Worm (Caenorhabditis elegans): ENCODE results near the gene C39B10.1.
A peak's percentile ranks its signal among the peaks of the same experiment; 100 is the strongest.

The C39B10.1 gene

ce11 chrX:10432786-10433185 is 30.7 kb downstream of the C39B10.1 start:
- TF ChIP-seq lin-32 (GFP tag; optimal IDR thresholded peaks at IDR 0.05) (no peak), elt-3 (tag; optimal IDR thresholded peaks at IDR 0.05) (no peak), zip-8 (tag; optimal IDR thresholded peaks at IDR 0.05) (no peak), nhr-76 (tag; optimal IDR thresholded peaks at IDR 0.05) (no peak), pha-4 (tag; optimal IDR thresholded peaks at IDR 0.05) (no peak), bed-3 (GFP tag; optimal IDR thresholded peaks at IDR 0.05) (no peak), ceh-83 (GFP tag; optimal IDR thresholded peaks at IDR 0.05) (no peak), blmp-1 (tag; optimal IDR thresholded peaks at IDR 0.05) (no peak), nhr-2 (tag; optimal IDR thresholded peaks at IDR 0.05) (no peak), elt-1 (tag; optimal IDR thresholded peaks at IDR 0.05; ENCODE audit: borderline replicate concordance, insufficient read depth) (no peak), snpc-4 (tag; optimal IDR thresholded peaks at IDR 0.05) (no peak), ham-2 (GFP tag; optimal IDR thresholded peaks at IDR 0.05) (no peak), mls-2 (tag; optimal IDR thresholded peaks at IDR 0.05) (no peak), hlh-1 (tag; optimal IDR thresholded peaks at IDR 0.05) (no peak)

ce11 chrX:10430866-10431265 is 32.6 kb downstream of the C39B10.1 start:
- TF ChIP-seq lin-32 (GFP tag; optimal IDR thresholded peaks at IDR 0.05) (no peak), elt-1 (tag; optimal IDR thresholded peaks at IDR 0.05; ENCODE audit: borderline replicate concordance, insufficient read depth) (peak; percentile 56)

- peak; percentile 70 for TF ChIP-seq ham-2 (GFP tag; optimal IDR thresholded peaks at IDR 0.05)
- TF ChIP-seq ceh-83 (GFP tag; optimal IDR thresholded peaks at IDR 0.05): no peak
- TF ChIP-seq cnd-1 (tag; optimal IDR thresholded peaks at IDR 0.05): no peak
- TF ChIP-seq hlh-1 (tag; optimal IDR thresholded peaks at IDR 0.05): no peak
- no peak for TF ChIP-seq lin-13 (tag; optimal IDR thresholded peaks at IDR 0.05)
- TF ChIP-seq nhr-237 (tag; optimal IDR thresholded peaks at IDR 0.05): no peak
- TF ChIP-seq mls-2 (tag; optimal IDR thresholded peaks at IDR 0.05): no peak
- peak; percentile 16 for TF ChIP-seq blmp-1 (tag; optimal IDR thresholded peaks at IDR 0.05)
- no peak for TF ChIP-seq drap-1 (GFP tag; optimal IDR thresholded peaks at IDR 0.05)
- TF ChIP-seq sem-2 (GFP tag; optimal IDR thresholded peaks at IDR 0.05): no peak
- TF ChIP-seq zip-8 (tag; optimal IDR thresholded peaks at IDR 0.05): no peak
- TF ChIP-seq nhr-28 (tag; optimal IDR thresholded peaks at IDR 0.05): no peak
- no peak for TF ChIP-seq unc-62 (GFP tag; optimal IDR thresholded peaks at IDR 0.05)
- TF ChIP-seq elt-3 (tag; optimal IDR thresholded peaks at IDR 0.05): no peak
- TF ChIP-seq flh-1 (GFP tag; optimal IDR thresholded peaks at IDR 0.05): no peak
- TF ChIP-seq ceh-43 (GFP tag; optimal IDR thresholded peaks at IDR 0.05): no peak
- TF ChIP-seq sptf-1 (tag; optimal IDR thresholded peaks at IDR 0.05): no peak
Observed at ce11 chrX:10429203-10429602, 34.2 kb downstream of the C39B10.1 start.

ce11 chrX:10428557-10428956 is 34.9 kb downstream of the C39B10.1 start, which contains the start of gene mig-15:
Gene mig-15 (minus strand): TSS chrX:10428657.
- TF ChIP-seq nhr-2 (tag; optimal IDR thresholded peaks at IDR 0.05) (no peak), cnd-1 (tag; optimal IDR thresholded peaks at IDR 0.05) (no peak), ceh-43 (GFP tag; optimal IDR thresholded peaks at IDR 0.05) (no peak), tbx-8 (GFP tag; optimal IDR thresholded peaks at IDR 0.05) (no peak)

ce11 chrX:10428109-10428508 is 35.3 kb downstream of the C39B10.1 start:
- TF ChIP-seq lin-32 (GFP tag; optimal IDR thresholded peaks at IDR 0.05): no peak
- no peak for TF ChIP-seq unc-62 (GFP tag; optimal IDR thresholded peaks at IDR 0.05)
- no peak for TF ChIP-seq cnd-1 (tag; optimal IDR thresholded peaks at IDR 0.05)
- no peak for TF ChIP-seq hlh-1 (tag; optimal IDR thresholded peaks at IDR 0.05)
- TF ChIP-seq zip-8 (tag; optimal IDR thresholded peaks at IDR 0.05): no peak
- TF ChIP-seq bed-3 (GFP tag; optimal IDR thresholded peaks at IDR 0.05): no peak
- no peak for TF ChIP-seq nhr-28 (tag; optimal IDR thresholded peaks at IDR 0.05)
- no peak for TF ChIP-seq flh-1 (GFP tag; optimal IDR thresholded peaks at IDR 0.05)
- no peak for TF ChIP-seq ztf-11 (tag; optimal IDR thresholded peaks at IDR 0.05)
- TF ChIP-seq blmp-1 (tag; optimal IDR thresholded peaks at IDR 0.05): no peak
- no peak for TF ChIP-seq nhr-12 (tag; optimal IDR thresholded peaks at IDR 0.05)
- TF ChIP-seq ceh-43 (GFP tag; optimal IDR thresholded peaks at IDR 0.05): no peak
- TF ChIP-seq ceh-39 (tag; optimal IDR thresholded peaks at IDR 0.05): no peak
- TF ChIP-seq unc-39 (tag; optimal IDR thresholded peaks at IDR 0.05): no peak
- TF ChIP-seq ceh-83 (GFP tag; optimal IDR thresholded peaks at IDR 0.05): no peak
- no peak for TF ChIP-seq drap-1 (GFP tag; optimal IDR thresholded peaks at IDR 0.05)
- no peak for TF ChIP-seq sem-2 (GFP tag; optimal IDR thresholded peaks at IDR 0.05)
- no peak for TF ChIP-seq mep-1 (tag; optimal IDR thresholded peaks at IDR 0.05)
- no peak for TF ChIP-seq lsy-2 (tag; optimal IDR thresholded peaks at IDR 0.05)

Data from whole organism, mixed stage, embryonic.